Fruit fly (Drosophila melanogaster) whole organism, pupa: ENCODE data around the gene Kcmf1.

Experiments
- CG10348 ChIP-seq: fragments of 200-800 bp; sonication (Bioruptor generic); IDR thresholded peaks from 2 replicates; pipeline ENCODE4 v1.3.6; 2022; ENCODE audit warnings: missing biosample characterization, missing genetic modification characterization
- CG12605 ChIP-seq: fragments of 200-800 bp; sonication (Bioruptor generic); IDR thresholded peaks from 2 replicates; pipeline ENCODE4 v1.3.6; 2022; ENCODE audit warnings: missing biosample characterization, missing genetic modification characterization
- CG13204 ChIP-seq: fragments of 200-800 bp; sonication (Bioruptor generic); optimal IDR thresholded peaks from 2 replicates; lab custom pipeline; 2018; ENCODE audit warnings: missing biosample characterization, mild to moderate bottlenecking, missing genetic modification characterization, moderate library complexity
- CG14655 ChIP-seq: fragments of 200-800 bp; sonication (Bioruptor generic); optimal IDR thresholded peaks from 3 replicates; lab custom pipeline; 2017; ENCODE audit warnings: mild to moderate bottlenecking, missing biosample characterization, missing genetic modification reagents, missing genetic modification characterization
- CG15710 ChIP-seq: fragments of 200-800 bp; sonication (Bioruptor generic); optimal IDR thresholded peaks from 2 replicates; lab custom pipeline; 2018; ENCODE audit warnings: missing biosample characterization, mild to moderate bottlenecking, missing genetic modification characterization, moderate library complexity
- CG17806 ChIP-seq: fragments of 200-800 bp; sonication (Bioruptor generic); optimal IDR thresholded peaks from 2 replicates; lab custom pipeline; 2018; ENCODE audit warnings: missing biosample characterization, mild to moderate bottlenecking, missing genetic modification characterization, moderate library complexity
- CG32121 ChIP-seq: fragments of 200-800 bp; sonication (Bioruptor generic); IDR thresholded peaks from 2 replicates; pipeline ENCODE4 v1.3.6; 2022; ENCODE audit warnings: missing biosample characterization, missing genetic modification characterization
- CG34367 ChIP-seq: fragments of 200-800 bp; sonication (Bioruptor generic); optimal IDR thresholded peaks from 2 replicates; lab custom pipeline; 2018; ENCODE audit warnings: missing biosample characterization, mild to moderate bottlenecking, missing genetic modification characterization
- CG4496 ChIP-seq: fragments of 200-800 bp; sonication (Bioruptor generic); IDR thresholded peaks from 3 replicates; pipeline ENCODE4 v1.3.6; 2022; ENCODE audit warnings: missing biosample characterization, missing genetic modification characterization
- CG8159 ChIP-seq: fragments of 200-800 bp; sonication (Bioruptor generic); optimal IDR thresholded peaks from 3 replicates; lab custom pipeline; 2018; ENCODE audit warnings: missing biosample characterization, mild to moderate bottlenecking, missing genetic modification characterization, moderate library complexity
- CG8301 ChIP-seq: fragments of 200-800 bp; sonication (Bioruptor generic); optimal IDR thresholded peaks from 2 replicates; lab custom pipeline; 2018; ENCODE audit warnings: missing biosample characterization, mild to moderate bottlenecking, missing genetic modification characterization
- CG9948 ChIP-seq: fragments of 200-800 bp; sonication (Bioruptor generic); optimal IDR thresholded peaks from 2 replicates; lab custom pipeline; 2018; ENCODE audit warnings: missing biosample characterization, mild to moderate bottlenecking, missing genetic modification characterization, moderate library complexity
- D1 ChIP-seq: fragments of 200-800 bp; sonication (Bioruptor generic); optimal IDR thresholded peaks from 2 replicates; lab custom pipeline; 2018; ENCODE audit warnings: missing biosample characterization, mild to moderate bottlenecking, missing genetic modification characterization, moderate library complexity
- EcR ChIP-seq: fragments of 200-800 bp; sonication (Bioruptor generic); optimal IDR thresholded peaks from 3 replicates; lab custom pipeline; 2019; ENCODE audit warnings: missing biosample characterization, missing genetic modification characterization, mild to moderate bottlenecking, moderate library complexity, missing genetic modification reagents
- Ets98B ChIP-seq: fragments of 200-800 bp; sonication (Bioruptor generic); IDR thresholded peaks from 2 replicates; pipeline ENCODE4 v1.3.6; 2022; ENCODE audit warnings: missing biosample characterization, missing genetic modification characterization
- Pif1A ChIP-seq: fragments of 200-800 bp; sonication (Bioruptor generic); optimal IDR thresholded peaks from 3 replicates; lab custom pipeline; 2016; ENCODE audit warnings: missing biosample characterization, missing genetic modification characterization
- Pif1B ChIP-seq: fragments of 200-800 bp; sonication (Bioruptor generic); optimal IDR thresholded peaks from 3 replicates; lab custom pipeline; 2016; ENCODE audit warnings: missing biosample characterization, missing genetic modification characterization
- Snoo ChIP-seq: fragments of 200-800 bp; sonication (Bioruptor generic); optimal IDR thresholded peaks from 3 replicates; lab custom pipeline; 2017; ENCODE audit warnings: missing biosample characterization, mild to moderate bottlenecking, missing genetic modification characterization, inconsistent platforms
- fd96Ca ChIP-seq: fragments of 200-800 bp; sonication (Bioruptor generic); IDR thresholded peaks from 3 replicates; pipeline ENCODE4 v1.3.6; 2022; ENCODE audit warnings: missing biosample characterization, missing genetic modification characterization
- gl ChIP-seq: fragments of 200-800 bp; sonication (Bioruptor generic); optimal IDR thresholded peaks from 2 replicates; lab custom pipeline; 2018; ENCODE audit warnings: missing biosample characterization, mild to moderate bottlenecking, missing genetic modification characterization
- rn ChIP-seq: fragments of 200-800 bp; sonication (Bioruptor generic); IDR thresholded peaks from 2 replicates; pipeline ENCODE4 v1.3.6; 2022; ENCODE audit warnings: missing biosample characterization, missing genetic modification characterization

Gene Kcmf1

dm6 chr3R:9007258-9007657 lies 7.5 kb downstream of the Kcmf1 start:
- TF ChIP-seq CG13204 (no peak), CG17806 (no peak), CG10348 (GFP tag; lab: Robert Waterston, UW) (no peak), rn (GFP tag; lab: Robert Waterston, UW) (no peak), EcR (GFP tag; lab: Kevin White, UChicago) (no peak), CG15710 (no peak), CG9948 (tag; lab: Kevin White, UChicago) (no peak), Snoo (tag; lab: Kevin White, UChicago) (no peak), Pif1A (no peak), CG32121 (GFP tag; lab: Robert Waterston, UW) (no peak), CG8301 (tag; lab: Kevin White, UChicago) (no peak)

DNA sequence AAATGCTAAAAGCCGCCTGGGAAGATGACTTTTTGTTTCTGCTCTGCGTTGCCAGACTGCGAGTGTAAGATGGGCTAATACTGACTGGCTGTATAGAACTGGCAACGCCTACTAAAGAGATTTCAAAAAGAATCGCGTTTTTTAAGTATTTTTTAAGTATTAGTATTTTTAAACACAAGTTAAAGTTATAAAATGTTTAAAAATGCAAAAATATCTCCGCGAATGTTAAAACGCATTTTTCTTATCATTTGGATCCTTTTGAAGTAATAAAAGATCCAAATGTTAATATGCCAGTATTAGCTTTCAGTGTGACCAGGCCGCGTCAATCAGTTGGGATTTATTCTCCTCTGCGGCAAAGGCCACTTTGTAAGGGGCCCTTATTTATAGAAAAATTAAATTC lies 8.6 kb downstream of the Kcmf1 start, which contains the start of the genes Prosbeta3 and Iru:
Prosbeta3 (minus strand) TSS at position 98 of the 400 bp plus-strand sequence.
Iru (plus strand) TSS at position 328 of the 400 bp plus-strand sequence.
- TF ChIP-seq rn (GFP tag; lab: Robert Waterston, UW) (no peak), CG4496 (GFP tag; lab: Robert Waterston, UW) (0 out of 3 replicates have a peak, but pooled peaks have one; percentile 7), Pif1A (no peak), Ets98B (GFP tag; lab: Robert Waterston, UW) (no peak)

DNA sequence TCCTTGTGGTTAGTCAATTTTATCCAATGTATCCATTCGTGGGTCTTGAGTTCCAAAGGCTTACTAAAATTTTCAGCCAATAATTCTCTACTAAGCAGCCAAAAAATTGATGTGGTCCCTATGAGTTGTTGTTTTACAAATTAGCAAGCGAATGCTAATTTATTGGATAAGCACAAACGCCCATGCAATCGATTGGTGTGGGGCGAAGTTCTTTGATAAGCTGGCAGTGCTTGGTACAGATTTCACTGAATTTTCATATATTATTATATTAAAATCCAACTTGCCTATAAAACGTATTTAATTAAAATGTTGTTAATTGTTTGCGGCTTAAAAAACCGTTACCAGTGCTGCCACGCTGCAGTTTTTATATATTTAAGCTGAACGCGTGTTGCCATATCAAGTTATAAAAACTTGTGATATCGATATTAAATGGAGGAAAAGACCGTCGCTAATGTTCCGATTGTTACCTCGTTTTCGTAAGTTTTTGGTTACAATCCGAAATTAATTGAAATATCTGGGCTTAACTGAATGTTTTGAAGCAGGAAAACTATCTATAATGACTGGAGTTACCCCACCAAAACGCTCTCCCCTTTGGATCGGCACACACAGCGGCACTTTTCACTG lies 11.0 kb downstream of the Kcmf1 start, which contains the start of the genes CG31100 and CG11980:
CG31100 (minus strand) TSS at position 51 of the 624 bp plus-strand sequence.
CG11980 (plus strand) TSS at position 418 of the 624 bp plus-strand sequence.
- TF ChIP-seq gl (tag; lab: Kevin White, UChicago) (no peak), CG12605 (GFP tag; lab: Robert Waterston, UW) (no peak), CG32121 (GFP tag; lab: Robert Waterston, UW) (no peak), Pif1B (no peak), CG34367 (tag; lab: Kevin White, UChicago) (no peak)

dm6 chr3R:9002542-9002941 lies 12.2 kb downstream of the Kcmf1 start:
- TF ChIP-seq CG15710 (no peak), CG10348 (GFP tag; lab: Robert Waterston, UW) (no peak), CG12605 (GFP tag; lab: Robert Waterston, UW) (no peak), Snoo (tag; lab: Kevin White, UChicago) (no peak), D1 (tag; lab: Kevin White, UChicago) (no peak)

- TF ChIP-seq CG4496 (GFP tag; lab: Robert Waterston, UW) (0 out of 3 replicates have a peak, but pooled peaks have one; percentile 6), CG32121 (GFP tag; lab: Robert Waterston, UW) (no peak), CG8159 (tag; lab: Kevin White, UChicago) (no peak), Ets98B (GFP tag; lab: Robert Waterston, UW) (no peak)
These were observed 12.9 kb downstream of the Kcmf1 start for dm6 chr3R:9001720-9002240.

DNA sequence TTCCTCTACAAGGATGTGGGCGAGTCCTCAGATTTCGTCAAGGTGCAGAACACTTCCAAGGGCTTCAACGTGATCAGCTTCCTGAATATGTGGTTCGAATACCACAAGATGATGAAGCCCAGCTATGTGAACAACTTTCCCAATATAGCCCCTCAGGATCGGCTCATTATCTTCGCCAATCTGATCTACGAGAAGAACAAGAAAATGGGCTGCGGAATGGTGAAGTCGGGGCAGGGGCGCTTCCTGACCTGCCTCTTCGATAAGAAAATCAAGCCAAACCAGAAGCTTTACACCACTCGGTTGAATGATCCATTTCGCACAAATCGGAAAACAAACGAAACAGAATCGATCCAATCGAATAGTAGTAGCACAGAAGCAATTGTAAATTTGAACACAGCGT lies 16.5 kb downstream of the Kcmf1 start:
- TF ChIP-seq Pif1B (no peak), fd96Ca (GFP tag; lab: Robert Waterston, UW) (no peak), CG10348 (GFP tag; lab: Robert Waterston, UW) (no peak), CG8301 (tag; lab: Kevin White, UChicago) (no peak), EcR (GFP tag; lab: Kevin White, UChicago) (no peak), Ets98B (GFP tag; lab: Robert Waterston, UW) (no peak), CG8159 (tag; lab: Kevin White, UChicago) (no peak), CG14655 (no peak), D1 (tag; lab: Kevin White, UChicago) (no peak), CG13204 (no peak), CG15710 (no peak), rn (GFP tag; lab: Robert Waterston, UW) (no peak), CG9948 (tag; lab: Kevin White, UChicago) (no peak), CG4496 (GFP tag; lab: Robert Waterston, UW) (no peak), CG32121 (GFP tag; lab: Robert Waterston, UW) (no peak)

DNA sequence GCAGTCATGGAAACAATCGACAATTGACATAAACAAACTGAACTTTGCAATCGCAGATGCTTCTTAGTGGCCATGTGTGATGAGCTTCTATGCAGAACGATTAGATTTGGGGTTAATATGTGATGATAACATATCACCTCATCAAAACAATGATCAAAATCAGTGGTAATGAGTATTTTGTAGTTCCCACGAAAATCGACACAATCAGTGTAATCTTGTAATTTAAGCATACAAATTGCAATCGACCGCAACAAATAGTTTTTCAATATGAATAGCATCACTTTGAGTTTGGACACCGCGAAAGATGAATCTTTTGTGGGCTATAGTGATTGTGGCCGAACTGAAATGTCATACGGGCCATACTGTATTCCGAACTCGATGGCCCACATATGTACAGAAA lies 17.3 kb downstream of the Kcmf1 start, which contains the start of gene CG11977:
CG11977 (plus strand) TSS at position 301 of the 400 bp plus-strand sequence.
- no peak for TF ChIP-seq CG12605 (GFP tag; lab: Robert Waterston, UW)
- TF ChIP-seq Pif1B = no peak
- TF ChIP-seq CG8159 (tag; lab: Kevin White, UChicago) = no peak
- no peak for TF ChIP-seq CG14655
- no peak for TF ChIP-seq CG32121 (GFP tag; lab: Robert Waterston, UW)
- no peak for TF ChIP-seq CG15710
- TF ChIP-seq fd96Ca (GFP tag; lab: Robert Waterston, UW) = no peak
- TF ChIP-seq CG17806 = no peak
- no peak for TF ChIP-seq rn (GFP tag; lab: Robert Waterston, UW)
- no peak for TF ChIP-seq CG34367 (tag; lab: Kevin White, UChicago)
- no peak for TF ChIP-seq CG13204
- TF ChIP-seq D1 (tag; lab: Kevin White, UChicago) = no peak
- TF ChIP-seq EcR (GFP tag; lab: Kevin White, UChicago) = no peak
- no peak for TF ChIP-seq Snoo (tag; lab: Kevin White, UChicago)
- TF ChIP-seq gl (tag; lab: Kevin White, UChicago) = no peak
- TF ChIP-seq Pif1A = no peak
- no peak for TF ChIP-seq CG10348 (GFP tag; lab: Robert Waterston, UW)
- TF ChIP-seq Ets98B (GFP tag; lab: Robert Waterston, UW) = no peak
- TF ChIP-seq, all 21 proteins: peak for 0
